Fruit fly (Drosophila melanogaster) whole organism, pupa: ENCODE results near the gene Rpp30.

ENCODE experiments used
- CG13204 ChIP-seq: fragments of 200-800 bp; sonication (Bioruptor generic); optimal IDR thresholded peaks from 2 replicates; lab custom pipeline; 2018; ENCODE audit warnings: missing biosample characterization, mild to moderate bottlenecking, missing genetic modification characterization, moderate library complexity
- CG32121 ChIP-seq: fragments of 200-800 bp; sonication (Bioruptor generic); IDR thresholded peaks from 2 replicates; pipeline ENCODE4 v1.3.6; 2022; ENCODE audit warnings: missing biosample characterization, missing genetic modification characterization
- CG8301 ChIP-seq: fragments of 200-800 bp; sonication (Bioruptor generic); optimal IDR thresholded peaks from 2 replicates; lab custom pipeline; 2018; ENCODE audit warnings: missing biosample characterization, mild to moderate bottlenecking, missing genetic modification characterization
- EcR ChIP-seq: fragments of 200-800 bp; sonication (Bioruptor generic); optimal IDR thresholded peaks from 3 replicates; lab custom pipeline; 2019; ENCODE audit warnings: missing biosample characterization, missing genetic modification characterization, mild to moderate bottlenecking, moderate library complexity, missing genetic modification reagents
- Ets98B ChIP-seq: fragments of 200-800 bp; sonication (Bioruptor generic); IDR thresholded peaks from 2 replicates; pipeline ENCODE4 v1.3.6; 2022; ENCODE audit warnings: missing biosample characterization, missing genetic modification characterization
- Pif1A ChIP-seq: fragments of 200-800 bp; sonication (Bioruptor generic); optimal IDR thresholded peaks from 3 replicates; lab custom pipeline; 2016; ENCODE audit warnings: missing biosample characterization, missing genetic modification characterization
- Pif1B ChIP-seq: fragments of 200-800 bp; sonication (Bioruptor generic); optimal IDR thresholded peaks from 3 replicates; lab custom pipeline; 2016; ENCODE audit warnings: missing biosample characterization, missing genetic modification characterization
- fd96Ca ChIP-seq: fragments of 200-800 bp; sonication (Bioruptor generic); IDR thresholded peaks from 3 replicates; pipeline ENCODE4 v1.3.6; 2022; ENCODE audit warnings: missing biosample characterization, missing genetic modification characterization
- gl ChIP-seq: fragments of 200-800 bp; sonication (Bioruptor generic); optimal IDR thresholded peaks from 2 replicates; lab custom pipeline; 2018; ENCODE audit warnings: missing biosample characterization, mild to moderate bottlenecking, missing genetic modification characterization
- rn ChIP-seq: fragments of 200-800 bp; sonication (Bioruptor generic); IDR thresholded peaks from 2 replicates; pipeline ENCODE4 v1.3.6; 2022; ENCODE audit warnings: missing biosample characterization, missing genetic modification characterization

DNA sequence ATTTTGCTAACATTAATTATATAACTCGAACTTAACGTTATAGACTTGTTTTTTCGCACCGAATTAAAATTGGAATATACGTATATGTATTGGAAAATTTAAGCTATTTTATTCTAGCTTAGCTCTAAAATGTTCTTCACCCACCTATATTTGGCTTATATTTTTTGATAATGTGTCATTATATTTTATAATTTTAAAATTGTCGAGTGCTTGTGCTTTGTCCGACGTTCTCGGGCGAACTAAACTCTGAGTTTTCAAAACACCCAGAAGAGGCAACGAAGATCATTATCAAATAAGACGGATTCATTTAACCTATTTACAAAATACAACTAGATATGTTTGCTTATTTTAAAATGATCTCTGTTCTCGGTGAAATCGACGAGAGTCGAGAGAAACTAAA, 45.6 kb downstream of the Rpp30 start:
- TF ChIP-seq fd96Ca (no peak), Pif1B (GFP tag; lab: Kevin White, UChicago) (no peak), Ets98B (GFP tag; lab: Robert Waterston, UW) (no peak), rn (GFP tag; lab: Robert Waterston, UW) (no peak), CG32121 (GFP tag; lab: Robert Waterston, UW) (no peak), gl (tag; lab: Kevin White, UChicago) (no peak), CG8301 (tag; lab: Kevin White, UChicago) (no peak), Pif1A (no peak), CG13204 (GFP tag; lab: Kevin White, UChicago) (no peak), EcR (GFP tag; lab: Kevin White, UChicago) (no peak)
